Fruit fly (Drosophila melanogaster): ENCODE results near the gene Gp93.
"Not testable (repeated sequence)": the region's sequence is repeated elsewhere in the genome, so short reads cannot be mapped to it uniquely, and the experiment has no call there.

The Gp93 gene

DNA sequence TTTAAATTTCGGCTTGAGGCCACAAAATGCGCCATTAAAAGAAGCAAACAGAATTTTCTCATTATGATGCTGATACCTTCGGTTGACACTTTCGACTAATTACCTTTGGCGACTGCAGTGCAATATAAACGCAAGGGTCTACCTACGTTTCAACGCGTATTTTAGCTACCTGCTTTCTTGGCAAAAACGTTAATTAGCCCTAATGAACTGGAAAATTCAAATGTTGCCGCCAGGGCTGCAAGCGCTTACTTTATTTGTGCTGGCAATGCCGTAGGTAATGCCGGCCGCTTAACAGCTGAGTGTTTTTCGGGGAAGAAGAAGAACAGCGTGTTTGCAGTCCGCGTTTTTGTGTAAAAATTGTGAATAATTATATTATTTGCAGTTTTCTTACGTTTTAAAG is 14.6 kb downstream of the Gp93 start, which contains the start of the genes CG31131 and CG4849:
CG31131 (minus strand) TSS at position 101 of the 400 bp plus-strand sequence.
CG4849 (plus strand) TSS at position 297 of the 400 bp plus-strand sequence.
- TF ChIP-seq Ets21C (GFP tag; optimal IDR thresholded peaks at IDR 0.05); CG10631 (GFP tag; optimal IDR thresholded peaks at IDR 0.05); CG3032 (tag; optimal IDR thresholded peaks at IDR 0.05): not testable (repeated sequence)

- TF ChIP-seq CG1621 (tag; optimal IDR thresholded peaks at IDR 0.05) = no peak
- peak; percentile 88 for TF ChIP-seq fkh (GFP tag; optimal IDR thresholded peaks at IDR 0.05)
Measured at dm6 chr3R:27986794-27987193, 38.3 kb downstream of the Gp93 start.

dm6 chr3R:27987329-27987728 is 38.8 kb downstream of the Gp93 start:
- peak; percentile 46 for TF ChIP-seq CG8632 (GFP tag; optimal IDR thresholded peaks at IDR 0.05)
- no peak for TF ChIP-seq ss (GFP tag; optimal IDR thresholded peaks at IDR 0.05)
- TF ChIP-seq lz (GFP tag; optimal IDR thresholded peaks at IDR 0.05) = no peak
- TF ChIP-seq CG10669 (GFP tag; optimal IDR thresholded peaks at IDR 0.05) = peak; percentile 32
- peak; percentile 49 for TF ChIP-seq CG3919 (GFP tag; optimal IDR thresholded peaks at IDR 0.05)
- no peak for TF ChIP-seq dsx (GFP tag; optimal IDR thresholded peaks at IDR 0.05; ENCODE audit: poor library complexity, severe bottlenecking)
- TF ChIP-seq CG6792 (GFP tag; optimal IDR thresholded peaks at IDR 0.05) = peak; percentile 40
- TF ChIP-seq salr (GFP tag; optimal IDR thresholded peaks at IDR 0.05) = peak in 1 of 2 experiments; percentile 52
- TF ChIP-seq CG7368 (GFP tag; optimal IDR thresholded peaks at IDR 0.05) = no peak
- TF ChIP-seq topi (GFP tag; optimal IDR thresholded peaks at IDR 0.05) = peak; percentile 32
- peak; percentile 43 for TF ChIP-seq dac (GFP tag; optimal IDR thresholded peaks at IDR 0.05)
- peak; percentile 60 for TF ChIP-seq OdsH (GFP tag; optimal IDR thresholded peaks at IDR 0.05)
- TF ChIP-seq fd59A (GFP tag; optimal IDR thresholded peaks at IDR 0.05) = no peak
- TF ChIP-seq CG6854 (GFP tag; optimal IDR thresholded peaks at IDR 0.05) = no peak
- peak; percentile 53 for TF ChIP-seq achi (GFP tag; optimal IDR thresholded peaks at IDR 0.05)
- TF ChIP-seq Ets96B (tag; optimal IDR thresholded peaks at IDR 0.05) = peak; percentile 27
- peak; percentile 63 for TF ChIP-seq CG4318 (GFP tag; optimal IDR thresholded peaks at IDR 0.05)
- TF ChIP-seq CG6163 (GFP tag; IDR thresholded peaks at IDR 0.05) = peak; percentile 62; the same call in 1 of the 3 replicates
- no peak for TF ChIP-seq CG1621 (tag; optimal IDR thresholded peaks at IDR 0.05)
- peak; percentile 31 for TF ChIP-seq fkh (GFP tag; optimal IDR thresholded peaks at IDR 0.05)
- TF ChIP-seq CG8119 (GFP tag; IDR thresholded peaks at IDR 0.05) = peak; percentile 86
- peak; percentile 42 for TF ChIP-seq CG6276 (GFP tag; optimal IDR thresholded peaks at IDR 0.05)
- TF ChIP-seq net (GFP tag; optimal IDR thresholded peaks at IDR 0.05) = peak; percentile 31
- TF ChIP-seq Hr38 (GFP tag; optimal IDR thresholded peaks at IDR 0.05) = no peak
- TF ChIP-seq Eip78C (GFP tag) = peak; percentile 80
- TF ChIP-seq CG34406 (GFP tag; optimal IDR thresholded peaks at IDR 0.05) = peak; percentile 7
- no peak for TF ChIP-seq Met (GFP tag; optimal IDR thresholded peaks at IDR 0.05)
- TF ChIP-seq acj6 (GFP tag; optimal IDR thresholded peaks at IDR 0.05) = peak; percentile 49
- peak; percentile 44 for TF ChIP-seq pdm3 (GFP tag; optimal IDR thresholded peaks at IDR 0.05)
- peak; percentile 30 for TF ChIP-seq Smox (GFP tag; optimal IDR thresholded peaks at IDR 0.05)
- peak; percentile 61 for TF ChIP-seq Hr4 (GFP tag; optimal IDR thresholded peaks at IDR 0.05)
- TF ChIP-seq CG15336 (GFP tag; IDR thresholded peaks at IDR 0.05) = peak; percentile 88
- peak; percentile 13 for TF ChIP-seq CG11762 (GFP tag; optimal IDR thresholded peaks at IDR 0.05; ENCODE audit: insufficient read depth)
- peak; percentile 9 for TF ChIP-seq Sox15 (GFP tag; optimal IDR thresholded peaks at IDR 0.05)
- peak; percentile 3 for TF ChIP-seq Eip75B (GFP tag; optimal IDR thresholded peaks at IDR 0.05)
- TF ChIP-seq Sox14 (GFP tag; optimal IDR thresholded peaks at IDR 0.05) = peak; percentile 10
- peak; percentile 84 for TF ChIP-seq CG32006 (GFP tag; optimal IDR thresholded peaks at IDR 0.05)
- peak; percentile 24 for TF ChIP-seq Lpt (GFP tag; optimal IDR thresholded peaks at IDR 0.05)
- TF ChIP-seq spab (GFP tag; optimal IDR thresholded peaks at IDR 0.05) = no peak
- TF ChIP-seq Gug (GFP tag; IDR thresholded peaks at IDR 0.05) = peak; percentile 57
- TF ChIP-seq CG11294 (GFP tag; IDR thresholded peaks at IDR 0.05) = peak; percentile 57; the same call in 1 of the 2 replicates
- TF ChIP-seq svp (GFP tag) = peak; percentile 56
- peak; percentile 75 for TF ChIP-seq eg (GFP tag; IDR thresholded peaks at IDR 0.05)
- peak; percentile 51 for TF ChIP-seq CG10631 (GFP tag; optimal IDR thresholded peaks at IDR 0.05)
